Worm (Caenorhabditis elegans) whole organism, L2 larva: ENCODE measurements around the gene F32D1.3.

Experiments
- F13H6.1 ChIP-seq: sonication (generic microtip); optimal IDR thresholded peaks from 2 replicates; lab custom pipeline; 2016; ENCODE audit warnings: missing genetic modification characterization, missing compliant biosample characterization
- blmp-1 ChIP-seq: sonication (generic microtip); optimal IDR thresholded peaks from 2 replicates; lab custom pipeline; 2017; ENCODE audit warnings: missing genetic modification characterization, mild to moderate bottlenecking, missing compliant biosample characterization, antibody characterized with exemption, moderate library complexity; ENCODE audit not compliant: insufficient read depth
- ceh-82 ChIP-seq: fragments of 150-350 bp; optimal IDR thresholded peaks from 2 replicates; lab custom pipeline; 2014; ENCODE audit warnings: missing biosample characterization, missing genetic modification characterization
- egl-27 ChIP-seq: sonication (generic microtip); optimal IDR thresholded peaks from 3 replicates; lab custom pipeline; 2017; ENCODE audit warnings: missing biosample characterization, missing genetic modification reagents, missing genetic modification characterization
- elt-3 ChIP-seq: sonication (generic microtip); optimal IDR thresholded peaks from 2 replicates; lab custom pipeline; 2017; ENCODE audit warnings: missing biosample characterization, missing genetic modification characterization
- nhr-237 ChIP-seq: fragments of 150-350 bp; optimal IDR thresholded peaks from 2 replicates; lab custom pipeline; 2014; ENCODE audit warnings: missing biosample characterization, missing genetic modification characterization
- peb-1 ChIP-seq: fragments of 150-350 bp; optimal IDR thresholded peaks from 2 replicates; lab custom pipeline; 2014; ENCODE audit warnings: missing biosample characterization, missing genetic modification characterization

DNA sequence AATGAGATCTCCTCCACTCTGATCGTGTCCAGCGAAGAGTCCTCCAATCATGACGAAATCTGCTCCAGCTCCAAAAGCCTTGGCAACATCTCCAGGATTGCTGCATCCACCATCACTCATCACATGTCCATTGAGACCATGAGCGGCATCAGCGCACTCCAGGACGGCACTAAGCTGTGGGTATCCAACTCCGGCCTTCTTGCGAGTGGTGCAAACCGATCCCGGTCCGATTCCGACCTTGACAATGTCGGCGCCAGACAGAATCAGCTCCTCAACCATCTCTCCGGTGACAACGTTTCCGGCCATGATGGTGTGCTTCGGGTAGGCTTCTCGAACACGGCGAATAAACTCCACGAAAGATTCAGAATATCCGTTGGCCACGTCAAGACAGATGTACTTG is 9.1 kb upstream of the F32D1.3 start:
- TF ChIP-seq peb-1 (tag; lab: Kevin White, UChicago) = no peak
- TF ChIP-seq elt-3 = no peak
- TF ChIP-seq nhr-237 (tag; lab: Kevin White, UChicago) = no peak
- TF ChIP-seq F13H6.1 (tag; lab: Kevin White, UChicago) = no peak
- TF ChIP-seq ceh-82 (tag; lab: Kevin White, UChicago) = no peak
- TF ChIP-seq blmp-1 = no peak
- no peak for TF ChIP-seq egl-27 (tag; lab: Kevin White, UChicago)
